Worm (Caenorhabditis elegans): ENCODE data around the gene dhs-24.
"Not testable (repeated sequence)": the region's sequence is repeated elsewhere in the genome, so short reads cannot be mapped to it uniquely, and the experiment has no call there.

dhs-24 gene

DNA sequence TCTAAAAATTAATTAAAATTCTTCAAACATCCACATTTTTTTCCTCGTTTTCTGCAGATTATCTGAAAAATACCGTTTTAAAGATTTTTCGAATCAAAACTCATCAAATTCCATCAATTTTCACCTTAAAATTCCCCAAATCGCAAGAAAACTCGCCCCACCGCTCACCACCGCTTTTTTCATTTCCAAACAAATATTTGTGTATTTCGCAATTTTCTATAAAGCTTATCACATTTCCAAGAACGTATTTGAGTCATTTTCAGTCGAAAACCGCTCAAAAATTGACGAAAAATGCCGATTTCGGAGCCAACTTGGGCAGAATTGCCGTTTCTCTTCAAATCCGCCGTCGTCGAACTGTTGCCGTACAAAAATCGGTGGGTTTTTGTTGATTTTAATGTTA, 3.3 kb upstream of the dhs-24 start, which contains the start of gene Y60A3A.8:
TSS of gene Y60A3A.8 (plus strand) at position 258 of the 400 bp plus-strand sequence.
- TF ChIP-seq nhr-28 (tag; optimal IDR thresholded peaks at IDR 0.05); drap-1 (GFP tag; optimal IDR thresholded peaks at IDR 0.05); elt-3 (tag; optimal IDR thresholded peaks at IDR 0.05): not testable (repeated sequence)

ce11 chrV:19948993-19949392, 2.6 kb upstream of the dhs-24 start, which contains the start of gene tmed-4:
Gene tmed-4 (minus strand): TSS chrV:19949093.
- TF ChIP-seq nhr-28 (tag; optimal IDR thresholded peaks at IDR 0.05); tbx-8 (GFP tag; optimal IDR thresholded peaks at IDR 0.05); nhr-2 (tag; optimal IDR thresholded peaks at IDR 0.05): not testable (repeated sequence)

DNA sequence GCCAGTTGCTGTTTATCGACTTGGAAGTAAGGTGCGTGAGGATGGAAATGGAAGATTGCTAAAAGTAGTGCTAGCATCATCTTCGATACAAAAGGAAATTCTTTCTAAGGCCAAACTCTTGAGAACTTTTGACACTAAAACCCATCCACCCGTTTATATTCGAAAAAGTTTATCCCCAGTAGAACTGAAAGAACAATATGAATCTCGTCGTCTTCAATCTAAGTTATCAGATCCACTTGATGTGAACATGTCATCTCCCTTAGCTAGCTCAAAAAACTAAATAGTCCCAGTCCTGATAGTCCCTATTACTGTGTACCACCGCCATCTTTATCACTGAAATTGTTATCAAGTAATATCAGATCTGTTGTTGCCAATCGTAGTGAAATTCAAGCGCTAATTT, 9.5 kb downstream of the dhs-24 start:
- TF ChIP-seq pha-4 (tag; optimal IDR thresholded peaks at IDR 0.05): no peak
- TF ChIP-seq ceh-39 (tag; optimal IDR thresholded peaks at IDR 0.05): no peak
- no peak for TF ChIP-seq ces-1 (GFP tag; optimal IDR thresholded peaks at IDR 0.05)
- TF ChIP-seq unc-39 (tag; optimal IDR thresholded peaks at IDR 0.05): no peak
- no peak for TF ChIP-seq nhr-28 (tag; optimal IDR thresholded peaks at IDR 0.05)
- TF ChIP-seq unc-120 (tag; optimal IDR thresholded peaks at IDR 0.05; ENCODE audit: poor library complexity, severe bottlenecking): no peak

- TF ChIP-seq ceh-39 (tag; optimal IDR thresholded peaks at IDR 0.05) (no peak), sem-2 (GFP tag; optimal IDR thresholded peaks at IDR 0.05) (no peak), lin-13 (tag; optimal IDR thresholded peaks at IDR 0.05) (no peak)
Observed at ce11 chrV:19934223-19934622, 12.2 kb downstream of the dhs-24 start, which contains the start of gene algn-7. Gene algn-7 (minus strand): TSS chrV:19934323.

DNA sequence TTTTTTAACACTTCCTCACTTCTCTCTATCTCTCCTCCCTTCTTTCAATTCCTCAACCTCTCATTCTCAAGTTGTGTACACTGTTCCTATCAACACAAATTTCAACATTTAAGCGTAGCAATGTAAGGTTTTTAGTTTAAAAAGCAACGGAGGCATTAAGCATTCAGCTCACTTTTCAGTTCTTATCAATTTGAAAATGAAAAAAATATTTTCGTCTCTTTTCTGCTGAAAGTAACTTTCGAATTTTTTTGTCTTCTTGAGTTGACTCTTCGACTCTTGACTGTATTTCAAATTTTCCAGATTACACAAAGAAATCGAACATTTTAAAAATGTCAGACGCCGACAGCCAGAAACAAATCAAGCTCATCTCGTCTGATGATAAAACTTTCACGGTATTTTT, 22.5 kb downstream of the dhs-24 start, which contains the start of gene skr-4:
TSS of gene skr-4 (plus strand) at position 301 of the 400 bp plus-strand sequence.
- no peak for TF ChIP-seq elt-3 (tag; optimal IDR thresholded peaks at IDR 0.05)
- no peak for TF ChIP-seq ces-1 (GFP tag; optimal IDR thresholded peaks at IDR 0.05)
- TF ChIP-seq M03D4.4 (tag; optimal IDR thresholded peaks at IDR 0.05): no peak
- TF ChIP-seq mep-1 (tag; optimal IDR thresholded peaks at IDR 0.05): no peak
- no peak for TF ChIP-seq zip-8 (tag; optimal IDR thresholded peaks at IDR 0.05)
- no peak for TF ChIP-seq sptf-1 (tag; optimal IDR thresholded peaks at IDR 0.05)
- no peak for TF ChIP-seq unc-62 (GFP tag; optimal IDR thresholded peaks at IDR 0.05)
- TF ChIP-seq tbx-8 (GFP tag; optimal IDR thresholded peaks at IDR 0.05): no peak
- no peak for TF ChIP-seq mab-5 (tag; optimal IDR thresholded peaks at IDR 0.05)
- no peak for TF ChIP-seq lin-32 (GFP tag; optimal IDR thresholded peaks at IDR 0.05)
- TF ChIP-seq blmp-1 (tag; optimal IDR thresholded peaks at IDR 0.05): no peak
- no peak for TF ChIP-seq hlh-1 (tag; optimal IDR thresholded peaks at IDR 0.05)
- no peak for TF ChIP-seq cnd-1 (tag; optimal IDR thresholded peaks at IDR 0.05)
- TF ChIP-seq nhr-237 (tag; optimal IDR thresholded peaks at IDR 0.05): no peak
- TF ChIP-seq ztf-11 (tag; optimal IDR thresholded peaks at IDR 0.05): no peak
- TF ChIP-seq ceh-83 (GFP tag; optimal IDR thresholded peaks at IDR 0.05): no peak

ce11 chrV:19922613-19923012, 23.8 kb downstream of the dhs-24 start, which contains the start of gene Y60A3A.16:
Gene Y60A3A.16 (minus strand): TSS chrV:19922713.
- TF ChIP-seq cnd-1 (tag; optimal IDR thresholded peaks at IDR 0.05): no peak
- no peak for TF ChIP-seq unc-62 (GFP tag; optimal IDR thresholded peaks at IDR 0.05)
- no peak for TF ChIP-seq hlh-1 (tag; optimal IDR thresholded peaks at IDR 0.05)
- TF ChIP-seq ceh-39 (tag; optimal IDR thresholded peaks at IDR 0.05): no peak
- no peak for TF ChIP-seq nhr-12 (tag; optimal IDR thresholded peaks at IDR 0.05)
- no peak for TF ChIP-seq sptf-1 (tag; optimal IDR thresholded peaks at IDR 0.05)
- TF ChIP-seq pha-4 (tag; optimal IDR thresholded peaks at IDR 0.05): no peak
- no peak for TF ChIP-seq ztf-11 (tag; optimal IDR thresholded peaks at IDR 0.05)
- no peak for TF ChIP-seq flh-1 (GFP tag; optimal IDR thresholded peaks at IDR 0.05)
- no peak for TF ChIP-seq ces-1 (GFP tag; optimal IDR thresholded peaks at IDR 0.05)
- no peak for TF ChIP-seq M03D4.4 (tag; optimal IDR thresholded peaks at IDR 0.05)
- TF ChIP-seq nhr-2 (tag; optimal IDR thresholded peaks at IDR 0.05): no peak

- TF ChIP-seq nhr-2 (tag; optimal IDR thresholded peaks at IDR 0.05): no peak
Observed at ce11 chrV:19915973-19916605, 30.3 kb downstream of the dhs-24 start, which contains the start of the genes chk-2 and Y60A3A.19. Gene chk-2 (minus strand): TSS chrV:19916023. Gene Y60A3A.19 (plus strand): TSS chrV:19916555.

Measured in whole organism, mixed stage, embryonic.